Worm (Caenorhabditis elegans) whole organism, L4 larva: ENCODE data around the gene clc-19.

Experiments
- R02D3.7 ChIP-seq: fragments of 150-350 bp; sonication (generic microtip); optimal IDR thresholded peaks from 3 replicates; lab custom pipeline; 2014; ENCODE audit warnings: missing biosample characterization, missing genetic modification characterization
- attf-4 ChIP-seq: sonication (generic microtip); optimal IDR thresholded peaks from 3 replicates; lab custom pipeline; 2017; ENCODE audit warnings: missing biosample characterization, missing genetic modification characterization
- nhr-77 ChIP-seq: fragments of 150-350 bp; optimal IDR thresholded peaks from 2 replicates; lab custom pipeline; 2014; ENCODE audit warnings: missing biosample characterization, missing genetic modification characterization
- zfp-2 ChIP-seq: sonication (generic microtip); optimal IDR thresholded peaks from 2 replicates; lab custom pipeline; 2016; ENCODE audit warnings: mild to moderate bottlenecking, missing genetic modification characterization, missing compliant biosample characterization

- peak; percentile 36 for TF ChIP-seq nhr-77 (tag; lab: Kevin White, UChicago)
- TF ChIP-seq attf-4: no peak
- no peak for TF ChIP-seq zfp-2 (tag; lab: Kevin White, UChicago)
- TF ChIP-seq R02D3.7 (tag; lab: Kevin White, UChicago): no peak
These were observed 17.6 kb upstream of the clc-19 start, which contains the start of gene T24C4.10 for ce11 chrIII:891014-891413.
